Worm (Caenorhabditis elegans) whole organism, young adult: ENCODE data around the gene F35F10.1.

Experiments
- B0336.3 ChIP-seq: fragments of 200-800 bp; sonication (Bioruptor generic); IDR thresholded peaks from 2 replicates; pipeline ENCODE4 v1.3.6; 2022; ENCODE audit warnings: missing genetic modification characterization, missing compliant biosample characterization
- die-1 ChIP-seq: sonication (generic microtip); optimal IDR thresholded peaks from 2 replicates; lab custom pipeline; 2016; ENCODE audit warnings: missing genotype, mild to moderate bottlenecking, missing genetic modification characterization, missing compliant biosample characterization
- dox-1 ChIP-seq: fragments of 200-800 bp; sonication (Bioruptor generic); IDR thresholded peaks from 2 replicates; pipeline ENCODE4 v1.3.6; 2022; ENCODE audit warnings: missing genetic modification reagents, missing genetic modification characterization, missing compliant biosample characterization
- mcd-1 ChIP-seq: fragments of 200-800 bp; sonication (Bioruptor generic); IDR thresholded peaks from 2 replicates; pipeline ENCODE4 v1.3.6; 2022; ENCODE audit warnings: missing genetic modification reagents, missing genetic modification characterization, missing compliant biosample characterization
- pha-4 ChIP-seq: fragments of 150-350 bp; sonication (generic microtip); optimal IDR thresholded peaks from 2 replicates; lab custom pipeline; 2014; ENCODE audit warnings: missing biosample characterization, missing genetic modification reagents, missing genetic modification characterization
- repo-1 ChIP-seq: sonication (generic microtip); optimal IDR thresholded peaks from 2 replicates; lab custom pipeline; 2017; ENCODE audit warnings: mild to moderate bottlenecking, missing genetic modification characterization, missing compliant biosample characterization
- sdz-38 ChIP-seq: sonication (generic microtip); optimal IDR thresholded peaks from 2 replicates; lab custom pipeline; 2016; ENCODE audit warnings: missing genotype, missing genetic modification characterization, missing compliant biosample characterization
- tbx-9 ChIP-seq: sonication (generic microtip); optimal IDR thresholded peaks from 2 replicates; lab custom pipeline; 2016; ENCODE audit warnings: borderline replicate concordance, missing genetic modification characterization, inconsistent platforms, missing compliant biosample characterization
- zim-3 ChIP-seq: sonication (generic microtip); optimal IDR thresholded peaks from 2 replicates; lab custom pipeline; 2017; ENCODE audit warnings: mild to moderate bottlenecking, missing genetic modification characterization, moderate library complexity, missing compliant biosample characterization

ce11 chrV:3320005-3320404 lies 3.9 kb downstream of the F35F10.1 start, which contains the start of gene F35F10.14:
- TF ChIP-seq sdz-38 (tag; lab: Kevin White, UChicago) (no peak), pha-4 (tag; lab: Kevin White, UChicago) (no peak), dox-1 (GFP tag; lab: Robert Waterston, UW) (no peak), repo-1 (no peak), B0336.3 (GFP tag; lab: Robert Waterston, UW) (no peak), tbx-9 (tag; lab: Kevin White, UChicago) (no peak), zim-3 (tag; lab: Kevin White, UChicago) (no peak), mcd-1 (GFP tag; lab: Robert Waterston, UW) (no peak), die-1 (tag; lab: Kevin White, UChicago) (no peak)
